Worm (Caenorhabditis elegans) whole organism, L4 larva: ENCODE results near the gene F22B5.5.

Experiments used
- ama-1 ChIP-seq: fragments of 150-350 bp; optimal IDR thresholded peaks from 2 replicates; lab custom pipeline; 2014; ENCODE audit warnings: inconsistent platforms, mixed read lengths
- fkh-10 ChIP-seq: fragments of 150-350 bp; optimal IDR thresholded peaks from 2 replicates; lab custom pipeline; 2014; ENCODE audit warnings: missing biosample characterization, missing genetic modification reagents, missing genetic modification characterization
- jun-1 ChIP-seq: fragments of 150-350 bp; optimal IDR thresholded peaks from 2 replicates; lab custom pipeline; 2014; ENCODE audit warnings: missing biosample characterization, missing genetic modification reagents, missing genetic modification characterization
- mxl-3 ChIP-seq: fragments of 200-800 bp; sonication (Bioruptor generic); optimal IDR thresholded peaks from 2 replicates; lab custom pipeline; 2018; ENCODE audit warnings: mild to moderate bottlenecking, missing genetic modification characterization, missing compliant biosample characterization
- nhr-237 ChIP-seq: sonication (generic microtip); optimal IDR thresholded peaks from 2 replicates; lab custom pipeline; 2017; ENCODE audit warnings: missing biosample characterization, missing genetic modification characterization
- nhr-41 ChIP-seq: fragments of 200-800 bp; sonication (Bioruptor generic); IDR thresholded peaks from 2 replicates; pipeline ENCODE4 v1.3.6; 2022; ENCODE audit warnings: missing genetic modification reagents, missing genetic modification characterization, missing compliant biosample characterization
- nhr-77 ChIP-seq: fragments of 150-350 bp; optimal IDR thresholded peaks from 2 replicates; lab custom pipeline; 2014; ENCODE audit warnings: missing biosample characterization, missing genetic modification characterization
- pqm-1 ChIP-seq: sonication (generic microtip); optimal IDR thresholded peaks from 2 replicates; lab custom pipeline; 2017; ENCODE audit warnings: missing biosample characterization, missing genetic modification characterization

DNA sequence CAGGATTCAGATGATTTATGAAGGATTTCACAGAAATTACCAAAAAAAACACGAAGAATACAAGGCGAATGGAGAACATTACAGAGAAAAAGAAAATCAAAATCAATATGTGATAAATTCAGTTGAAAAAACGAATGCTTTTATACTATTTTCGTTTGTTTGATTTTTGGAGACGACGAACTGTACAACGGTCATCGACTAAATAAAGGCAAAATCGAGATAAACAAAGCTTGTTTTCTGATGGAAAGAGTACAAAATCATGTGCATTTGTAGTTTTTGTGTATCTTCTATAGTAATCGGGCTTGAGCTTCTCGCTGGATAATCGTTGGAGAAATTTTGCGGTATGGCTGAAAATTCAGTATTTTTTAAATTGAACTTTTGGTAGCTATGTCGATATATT is 16.7 kb upstream of the F22B5.5 start, which contains the start of gene M05D6.8:
- TF ChIP-seq pqm-1 (tag; lab: Kevin White, UChicago) (no peak), jun-1 (tag; lab: Kevin White, UChicago) (no peak), ama-1 (no peak), fkh-10 (GFP tag; lab: Kevin White, UChicago) (no peak), mxl-3 (GFP tag; lab: Kevin White, UChicago) (no peak), nhr-77 (tag; lab: Kevin White, UChicago) (no peak), nhr-237 (no peak), nhr-41 (GFP tag; lab: Robert Waterston, UW) (no peak)
